Fruit fly (Drosophila melanogaster) whole organism, embryonic: Measurements from ENCODE around the gene Slimp.

Source experiments
- CG11093 ChIP-seq: fragments of 200-800 bp; sonication (Bioruptor generic); IDR thresholded peaks from 3 replicates; pipeline ENCODE4 v1.3.6; 2022; ENCODE audit warnings: missing biosample characterization, missing genetic modification characterization
- CG11456 ChIP-seq: fragments of 200-800 bp; sonication (Bioruptor generic); IDR thresholded peaks from 3 replicates; pipeline ENCODE4 v1.3.6; 2022; ENCODE audit warnings: missing biosample characterization, missing genetic modification characterization
- CG13624 ChIP-seq: fragments of 200-800 bp; sonication (Bioruptor generic); optimal IDR thresholded peaks from 2 replicates; lab custom pipeline; 2016; ENCODE audit warnings: missing biosample characterization, missing genetic modification characterization
- CG14441 ChIP-seq: fragments of 200-800 bp; sonication (Bioruptor generic); IDR thresholded peaks from 2 replicates; pipeline ENCODE4 v1.3.6; 2022; ENCODE audit warnings: missing biosample characterization, missing genetic modification characterization
- CG17385 ChIP-seq: fragments of 200-800 bp; sonication (Bioruptor generic); optimal IDR thresholded peaks from 3 replicates; lab custom pipeline; 2018; ENCODE audit warnings: missing biosample characterization, mild to moderate bottlenecking, missing genetic modification characterization
- CG18262 ChIP-seq: fragments of 200-800 bp; optimal IDR thresholded peaks from 3 replicates; lab custom pipeline; 2019; ENCODE audit warnings: missing biosample characterization, mild to moderate bottlenecking, missing genetic modification characterization, moderate library complexity
- CG18476 ChIP-seq: fragments of 200-800 bp; sonication (Bioruptor generic); optimal IDR thresholded peaks from 2 replicates; lab custom pipeline; 2016; ENCODE audit warnings: missing biosample characterization, mild to moderate bottlenecking, missing genetic modification characterization
- CG2199 ChIP-seq: fragments of 200-800 bp; sonication (Bioruptor generic); IDR thresholded peaks from 3 replicates; pipeline ENCODE4 v1.3.6; 2022; ENCODE audit warnings: missing biosample characterization, missing genetic modification characterization
- CG2875 ChIP-seq: fragments of 200-800 bp; sonication (Bioruptor generic); optimal IDR thresholded peaks from 2 replicates; lab custom pipeline; 2017; ENCODE audit warnings: missing biosample characterization, mild to moderate bottlenecking, missing genetic modification characterization, missing genetic modification reagents
- CG3065 ChIP-seq: fragments of 200-800 bp; sonication (Bioruptor generic); optimal IDR thresholded peaks from 2 replicates; lab custom pipeline; 2016; ENCODE audit warnings: missing biosample characterization, missing genetic modification characterization
- CG32532 ChIP-seq: fragments of 200-800 bp; sonication (Bioruptor generic); IDR thresholded peaks from 2 replicates; pipeline ENCODE4 v1.3.6; 2022; ENCODE audit warnings: missing biosample characterization, missing genetic modification characterization
- CG3407 ChIP-seq: fragments of 200-800 bp; sonication (Bioruptor generic); optimal IDR thresholded peaks from 2 replicates; lab custom pipeline; 2018; ENCODE audit warnings: missing biosample characterization, mild to moderate bottlenecking, missing genetic modification characterization
- CG34376 ChIP-seq: fragments of 200-800 bp; sonication (Bioruptor generic); optimal IDR thresholded peaks from 2 replicates; lab custom pipeline; 2018; ENCODE audit warnings: missing biosample characterization, mild to moderate bottlenecking, missing genetic modification characterization
- CG3838 ChIP-seq: fragments of 200-800 bp; sonication (Bioruptor generic); optimal IDR thresholded peaks from 3 replicates; lab custom pipeline; 2016; ENCODE audit warnings: missing biosample characterization, missing genetic modification characterization
- CG4404 ChIP-seq: fragments of 200-800 bp; sonication (Bioruptor generic); IDR thresholded peaks from 2 replicates; pipeline ENCODE4 v1.3.6; 2022; ENCODE audit warnings: missing biosample characterization, missing genetic modification characterization
- CG5180 ChIP-seq: fragments of 200-800 bp; sonication (Bioruptor generic); optimal IDR thresholded peaks from 3 replicates; lab custom pipeline; 2017; ENCODE audit warnings: missing biosample characterization, missing genetic modification characterization, mild to moderate bottlenecking, moderate library complexity, missing genetic modification reagents
- CG8924 ChIP-seq: fragments of 200-800 bp; optimal IDR thresholded peaks from 3 replicates; lab custom pipeline; 2019; ENCODE audit warnings: missing biosample characterization, mild to moderate bottlenecking, missing genetic modification characterization, moderate library complexity
- CG9797 ChIP-seq: fragments of 200-800 bp; sonication (Bioruptor generic); optimal IDR thresholded peaks from 3 replicates; lab custom pipeline; 2018; ENCODE audit warnings: missing biosample characterization, mild to moderate bottlenecking, missing genetic modification characterization
- Deaf1 ChIP-seq: fragments of 200-800 bp; optimal IDR thresholded peaks from 3 replicates; lab custom pipeline; 2019; ENCODE audit warnings: missing biosample characterization, mild to moderate bottlenecking, missing genetic modification characterization, moderate library complexity
- Dp ChIP-seq: fragments of 200-800 bp; sonication (Bioruptor generic); optimal IDR thresholded peaks from 2 replicates; lab custom pipeline; 2018; ENCODE audit warnings: missing biosample characterization, mild to moderate bottlenecking, missing genetic modification characterization, moderate library complexity
- E2f2 ChIP-seq: fragments of 200-800 bp; sonication (Bioruptor generic); IDR thresholded peaks from 2 replicates; pipeline ENCODE4 v1.3.6; 2022; ENCODE audit warnings: missing biosample characterization, missing genetic modification characterization
- ERR ChIP-seq: fragments of 200-800 bp; sonication (Bioruptor generic); optimal IDR thresholded peaks from 2 replicates; lab custom pipeline; 2016; ENCODE audit warnings: missing biosample characterization, missing genetic modification characterization
- Fer1 ChIP-seq: fragments of 200-800 bp; sonication (Bioruptor generic); optimal IDR thresholded peaks from 2 replicates; lab custom pipeline; 2017; ENCODE audit warnings: missing biosample characterization, mild to moderate bottlenecking, missing genetic modification characterization
- HmgZ ChIP-seq: fragments of 200-800 bp; sonication (Bioruptor generic); optimal IDR thresholded peaks from 2 replicates; lab custom pipeline; 2018; ENCODE audit warnings: missing biosample characterization, mild to moderate bottlenecking, missing genetic modification characterization
- Lim3 ChIP-seq: fragments of 200-800 bp; sonication (Bioruptor generic); IDR thresholded peaks from 2 replicates; pipeline ENCODE4 v1.3.6; 2022; ENCODE audit warnings: missing biosample characterization, missing genetic modification characterization
- NFAT ChIP-seq: fragments of 200-800 bp; sonication (Bioruptor generic); IDR thresholded peaks from 2 replicates; pipeline ENCODE4 v1.3.6; 2022; ENCODE audit warnings: missing biosample characterization, missing genetic modification characterization
- Pdp1 ChIP-seq, 2 experiments: fragments of 200-800 bp; sonication (Bioruptor generic); optimal IDR thresholded peaks; 3 replicates each; lab custom pipeline; 2016; ENCODE audit warnings: missing biosample characterization in 2 of 2, missing genetic modification characterization in 2 of 2, mild to moderate bottlenecking in 1 of 2, moderate library complexity in 1 of 2
- Ravus ChIP-seq: fragments of 200-800 bp; sonication (Bioruptor generic); IDR thresholded peaks from 2 replicates; pipeline ENCODE4 v1.3.6; 2022; ENCODE audit warnings: missing biosample characterization, missing genetic modification characterization
- Usf ChIP-seq: fragments of 200-800 bp; sonication (Bioruptor generic); optimal IDR thresholded peaks from 2 replicates; lab custom pipeline; 2017; ENCODE audit warnings: missing genotype, missing biosample characterization, missing genetic modification characterization
- Vsx1 ChIP-seq: fragments of 200-800 bp; sonication (Bioruptor generic); optimal IDR thresholded peaks from 2 replicates; lab custom pipeline; 2017; ENCODE audit warnings: missing biosample characterization, mild to moderate bottlenecking, missing genetic modification characterization, missing genetic modification reagents
- chinmo ChIP-seq: fragments of 200-800 bp; sonication (Bioruptor generic); IDR thresholded peaks from 4 replicates; pipeline ENCODE4 v1.3.6; 2022; ENCODE audit warnings: missing biosample characterization, missing genetic modification characterization; ENCODE audit not compliant: partially characterized antibody
- jing ChIP-seq: fragments of 200-800 bp; sonication (Bioruptor generic); optimal IDR thresholded peaks from 2 replicates; lab custom pipeline; 2018; ENCODE audit warnings: missing biosample characterization, mild to moderate bottlenecking, missing genetic modification characterization
- kay ChIP-seq: fragments of 200-800 bp; sonication (Bioruptor generic); optimal IDR thresholded peaks from 2 replicates; lab custom pipeline; 2016; ENCODE audit warnings: missing biosample characterization, missing genetic modification characterization
- lbe ChIP-seq: fragments of 200-800 bp; sonication (Bioruptor generic); optimal IDR thresholded peaks from 2 replicates; lab custom pipeline; 2016; ENCODE audit warnings: missing biosample characterization, mild to moderate bottlenecking, missing genetic modification characterization
- nerfin-2 ChIP-seq: fragments of 200-800 bp; sonication (Bioruptor generic); IDR thresholded peaks from 2 replicates; pipeline ENCODE4 v1.3.6; 2022; ENCODE audit warnings: missing biosample characterization, missing genetic modification characterization; ENCODE audit not compliant: partially characterized antibody
- sens ChIP-seq: fragments of 200-800 bp; sonication (Bioruptor generic); peaks from one replicate; lab custom pipeline; 2016; ENCODE audit warnings: missing biosample characterization, missing genetic modification characterization
- so ChIP-seq: fragments of 200-800 bp; sonication (Bioruptor generic); IDR thresholded peaks from 3 replicates; pipeline ENCODE4 v1.3.6; 2022; ENCODE audit warnings: missing biosample characterization, missing genetic modification characterization
- sob ChIP-seq: fragments of 200-800 bp; sonication (Bioruptor generic); IDR thresholded peaks from 2 replicates; pipeline ENCODE4 v1.3.6; 2022; ENCODE audit warnings: missing biosample characterization, missing genetic modification characterization
- trem ChIP-seq: fragments of 200-800 bp; optimal IDR thresholded peaks from 3 replicates; lab custom pipeline; 2019; ENCODE audit warnings: missing biosample characterization, mild to moderate bottlenecking, missing genetic modification characterization, moderate library complexity
- tup ChIP-seq: fragments of 200-800 bp; sonication (Bioruptor generic); optimal IDR thresholded peaks from 2 replicates; lab custom pipeline; 2016; ENCODE audit warnings: missing biosample characterization, mild to moderate bottlenecking, missing genetic modification characterization, moderate library complexity

The Slimp gene

dm6 chr3R:24141013-24141592 is 7.7 kb downstream of the Slimp start, which contains the start of gene Kal1 (continued):
- TF ChIP-seq jing (GFP tag; lab: Kevin White, UChicago) (peak; percentile 82), sens (peak; percentile 96), Ravus (GFP tag; lab: Robert Waterston, UW) (peak; percentile 67; the same call in 1 of the 2 replicates), CG18262 (tag; lab: Kevin White, UChicago) (peak; percentile 96), Dp (GFP tag; lab: Kevin White, UChicago) (no peak), CG3065 (GFP tag; lab: Kevin White, UChicago) (peak; percentile 71), CG14441 (GFP tag; lab: Robert Waterston, UW) (peak; percentile 90), Usf (peak; percentile 74), kay (GFP tag; lab: Kevin White, UChicago) (peak; percentile 62), CG13624 (no peak), CG18476 (GFP tag; lab: Kevin White, UChicago) (peak; percentile 65), CG32532 (peak; percentile 87), CG5180 (peak; percentile 85), ERR (GFP tag; lab: Kevin White, UChicago) (no peak), CG17385 (GFP tag; lab: Kevin White, UChicago) (peak; percentile 90), lbe (GFP tag; lab: Kevin White, UChicago) (peak; percentile 96), trem (tag; lab: Kevin White, UChicago) (peak; percentile 93), Fer1 (peak; percentile 93), E2f2 (GFP tag; lab: Robert Waterston, UW) (peak; percentile 78), nerfin-2 (no peak), Pdp1 (GFP tag; optimal IDR thresholded peaks at IDR 0.05; lab: Kevin White, UChicago) (peak; percentile 19 to 71), tup (GFP tag; lab: Kevin White, UChicago) (peak; percentile 56), CG34376 (GFP tag; lab: Kevin White, UChicago) (peak; percentile 6), so (GFP tag; lab: Robert Waterston, UW) (peak; percentile 97), CG3838 (no peak), CG9797 (GFP tag; lab: Kevin White, UChicago) (peak; percentile 46), CG11093 (GFP tag; lab: Robert Waterston, UW) (peak; percentile 84), Vsx1 (peak; percentile 86), CG11456 (GFP tag; lab: Robert Waterston, UW) (peak; percentile 69; the same call in 1 of the 3 replicates), CG2875 (GFP tag; lab: Kevin White, UChicago) (peak; percentile 95), CG2199 (GFP tag; lab: Robert Waterston, UW) (peak; percentile 85; the same call in 2 of the 3 replicates), CG3407 (GFP tag; lab: Kevin White, UChicago) (peak; percentile 94), Deaf1 (tag; lab: Kevin White, UChicago) (peak; percentile 71), chinmo (0 out of 4 replicates have a peak, but pooled peaks have one; percentile 44), CG4404 (GFP tag; lab: Robert Waterston, UW) (peak; percentile 63), HmgZ (peak; percentile 81)

dm6 chr3R:24139646-24140130 is 9.1 kb downstream of the Slimp start:
- TF ChIP-seq sob (GFP tag; lab: Robert Waterston, UW) = no peak
- TF ChIP-seq trem (tag; lab: Kevin White, UChicago) = no peak
- TF ChIP-seq Vsx1 = no peak
- TF ChIP-seq NFAT (GFP tag; lab: Robert Waterston, UW) = no peak
- no peak for TF ChIP-seq Lim3
- no peak for TF ChIP-seq CG8924 (tag; lab: Kevin White, UChicago)
